Worm (Caenorhabditis elegans) whole organism, L2 larva: ENCODE results near the gene C02E7.7.

Experiments
- R02D3.7 ChIP-seq: fragments of 150-350 bp; optimal IDR thresholded peaks from 2 replicates; lab custom pipeline; 2014; ENCODE audit warnings: missing biosample characterization, missing genetic modification characterization
- ZK546.5 ChIP-seq: sonication (generic microtip); optimal IDR thresholded peaks from 2 replicates; lab custom pipeline; 2017; ENCODE audit warnings: missing biosample characterization, missing genetic modification characterization
- blmp-1 ChIP-seq: sonication (generic microtip); optimal IDR thresholded peaks from 2 replicates; lab custom pipeline; 2017; ENCODE audit warnings: missing genetic modification characterization, mild to moderate bottlenecking, missing compliant biosample characterization, antibody characterized with exemption, moderate library complexity; ENCODE audit not compliant: insufficient read depth
- nhr-10 ChIP-seq: sonication (generic microtip); optimal IDR thresholded peaks from 2 replicates; lab custom pipeline; 2017; ENCODE audit warnings: missing biosample characterization, missing genetic modification characterization
- nhr-237 ChIP-seq: fragments of 150-350 bp; optimal IDR thresholded peaks from 2 replicates; lab custom pipeline; 2014; ENCODE audit warnings: missing biosample characterization, missing genetic modification characterization
- unc-39 ChIP-seq: fragments of 150-350 bp; optimal IDR thresholded peaks from 2 replicates; lab custom pipeline; 2014; ENCODE audit warnings: missing biosample characterization, missing genetic modification characterization

DNA sequence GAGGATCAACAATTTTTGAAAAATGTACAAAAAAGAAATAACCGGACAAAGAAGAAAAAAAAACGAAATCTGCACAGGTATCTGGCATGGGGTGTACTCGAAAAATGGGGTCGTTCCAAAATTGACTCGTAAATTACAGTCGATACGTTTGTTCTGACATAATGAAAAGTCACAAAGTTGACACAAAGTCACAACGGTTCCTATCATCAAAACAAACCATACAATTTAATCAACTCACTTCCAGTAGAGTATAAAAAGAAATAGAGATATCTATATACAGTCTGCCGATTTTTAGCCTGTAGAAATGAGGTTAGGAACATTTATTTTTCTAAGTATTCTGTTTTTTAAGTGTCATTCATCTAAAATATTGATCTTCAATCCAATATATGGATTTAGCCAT is 33.9 kb downstream of the C02E7.7 start, which contains the start of gene T19H12.12:
- no peak for TF ChIP-seq nhr-10 (tag; lab: Kevin White, UChicago)
- no peak for TF ChIP-seq unc-39
- TF ChIP-seq blmp-1 (tag; lab: Kevin White, UChicago) = no peak
- TF ChIP-seq R02D3.7 (tag; lab: Kevin White, UChicago) = no peak
- TF ChIP-seq ZK546.5 (tag; lab: Kevin White, UChicago) = no peak
- TF ChIP-seq nhr-237 (tag; lab: Kevin White, UChicago) = no peak
